Fruit fly (Drosophila melanogaster) whole organism, prepupa: ENCODE results near the gene Patsas.

Experiments
- CG11762 ChIP-seq: fragments of 200-800 bp; sonication (Bioruptor generic); optimal IDR thresholded peaks from 3 replicates; lab custom pipeline; 2016; ENCODE audit warnings: missing biosample characterization, missing genetic modification characterization; ENCODE audit not compliant: insufficient read depth
- CG16779 ChIP-seq: fragments of 200-800 bp; sonication (Bioruptor generic); optimal IDR thresholded peaks from 3 replicates; lab custom pipeline; 2017; ENCODE audit warnings: missing biosample characterization, mild to moderate bottlenecking, missing genetic modification characterization
- CG4318 ChIP-seq: fragments of 200-800 bp; sonication (Bioruptor generic); optimal IDR thresholded peaks from 3 replicates; lab custom pipeline; 2017; ENCODE audit warnings: missing biosample characterization, mild to moderate bottlenecking, missing genetic modification characterization
- CG6163 ChIP-seq: fragments of 200-800 bp; sonication (Bioruptor generic); IDR thresholded peaks from 3 replicates; pipeline ENCODE4 v1.3.6; 2022; ENCODE audit warnings: missing biosample characterization, missing genetic modification characterization
- Eip78C ChIP-seq: fragments of 200-800 bp; sonication (Bioruptor generic); peaks from one replicate; lab custom pipeline; 2016; ENCODE audit warnings: missing biosample characterization, missing genetic modification characterization
- Ets21C ChIP-seq: fragments of 200-800 bp; sonication (Bioruptor generic); optimal IDR thresholded peaks from 3 replicates; lab custom pipeline; 2016; ENCODE audit warnings: missing biosample characterization, missing genetic modification characterization
- Lpt ChIP-seq: fragments of 200-800 bp; sonication (Bioruptor generic); optimal IDR thresholded peaks from 3 replicates; lab custom pipeline; 2016; ENCODE audit warnings: missing biosample characterization, missing genetic modification characterization
- Met ChIP-seq: fragments of 200-800 bp; sonication (Bioruptor generic); optimal IDR thresholded peaks from 3 replicates; lab custom pipeline; 2016; ENCODE audit warnings: missing biosample characterization, missing genetic modification characterization
- Sox102F ChIP-seq: fragments of 200-800 bp; sonication (Bioruptor generic); optimal IDR thresholded peaks from 2 replicates; lab custom pipeline; 2016; ENCODE audit warnings: missing biosample characterization, mild to moderate bottlenecking, missing genetic modification characterization
- acj6 ChIP-seq: fragments of 200-800 bp; sonication (Bioruptor generic); optimal IDR thresholded peaks from 3 replicates; lab custom pipeline; 2016; ENCODE audit warnings: missing biosample characterization, missing genetic modification characterization
- dac ChIP-seq: fragments of 200-800 bp; sonication (Bioruptor generic); optimal IDR thresholded peaks from 2 replicates; lab custom pipeline; 2017; ENCODE audit warnings: missing biosample characterization, mild to moderate bottlenecking, missing genetic modification characterization
- net ChIP-seq: fragments of 200-800 bp; sonication (Bioruptor generic); optimal IDR thresholded peaks from 3 replicates; lab custom pipeline; 2016; ENCODE audit warnings: missing biosample characterization, missing genetic modification characterization
- spab ChIP-seq: fragments of 200-800 bp; sonication (Bioruptor generic); optimal IDR thresholded peaks from 2 replicates; lab custom pipeline; 2017; ENCODE audit warnings: missing biosample characterization, mild to moderate bottlenecking, missing genetic modification characterization, missing genetic modification reagents

- TF ChIP-seq Sox102F (GFP tag; lab: Kevin White, UChicago) (no peak), Lpt (no peak), CG6163 (no peak), dac (GFP tag; lab: Kevin White, UChicago) (no peak), CG11762 (no peak), CG4318 (GFP tag; lab: Kevin White, UChicago) (no peak), Ets21C (GFP tag; lab: Kevin White, UChicago) (no peak), spab (no peak), acj6 (no peak), Met (no peak), net (GFP tag; lab: Kevin White, UChicago) (no peak), CG16779 (tag; lab: Kevin White, UChicago) (no peak), Eip78C (GFP tag; lab: Kevin White, UChicago) (peak; percentile 32)
Measured at dm6 chr2L:12110810-12111209, 7.7 kb upstream of the Patsas start, which contains the start of gene Phae2.
